Worm (Caenorhabditis elegans): Measurements from ENCODE around the gene W01B6.8.

ce11 chrIV:10065159-10065558, 19.0 kb downstream of the W01B6.8 start:
- no peak for TF ChIP-seq flt-1 (GFP tag; IDR thresholded peaks at IDR 0.05)
- TF ChIP-seq med-1 (GFP tag; optimal IDR thresholded peaks at IDR 0.05; ENCODE audit: insufficient read depth), result no peak
- no peak for TF ChIP-seq cog-1 (tag; optimal IDR thresholded peaks at IDR 0.05)
- TF ChIP-seq ztf-23 (GFP tag; IDR thresholded peaks at IDR 0.05), result no peak
- no peak for TF ChIP-seq ztf-29 (GFP tag; IDR thresholded peaks at IDR 0.05)
- TF ChIP-seq ref-1 (GFP tag; conservative IDR thresholded peaks at IDR 0.05), result no peak
- TF ChIP-seq tab-1 (GFP tag; IDR thresholded peaks at IDR 0.05), result no peak
